Fruit fly (Drosophila melanogaster) whole organism, embryonic: ENCODE results near the gene CG17329.

ENCODE experiments used
- Asciz ChIP-seq: fragments of 200-800 bp; sonication (Bioruptor generic); optimal IDR thresholded peaks from 2 replicates; lab custom pipeline; 2017; ENCODE audit warnings: missing biosample characterization, mild to moderate bottlenecking, missing genetic modification characterization, missing genetic modification reagents
- Awh ChIP-seq: fragments of 200-800 bp; sonication (Bioruptor generic); IDR thresholded peaks from 2 replicates; pipeline ENCODE4, ENCODE4 v1.3.6; 2022; ENCODE audit warnings: missing biosample characterization, missing genetic modification characterization
- CG11085 ChIP-seq: fragments of 200-800 bp; sonication (Bioruptor generic); IDR thresholded peaks from 2 replicates; pipeline ENCODE4 v1.3.6; 2022; ENCODE audit warnings: missing biosample characterization, missing genetic modification characterization
- CG11456 ChIP-seq: fragments of 200-800 bp; sonication (Bioruptor generic); IDR thresholded peaks from 3 replicates; pipeline ENCODE4 v1.3.6; 2022; ENCODE audit warnings: missing biosample characterization, missing genetic modification characterization
- CG11504 ChIP-seq: fragments of 200-800 bp; sonication (Bioruptor generic); optimal IDR thresholded peaks from 3 replicates; lab custom pipeline; 2019; ENCODE audit warnings: missing biosample characterization, mild to moderate bottlenecking, missing genetic modification characterization, moderate library complexity
- CG11695 ChIP-seq: fragments of 200-800 bp; sonication (Bioruptor generic); IDR thresholded peaks from 3 replicates; pipeline ENCODE4 v1.3.6; 2022; ENCODE audit warnings: missing biosample characterization, missing genetic modification characterization
- CG12219 ChIP-seq: fragments of 200-800 bp; sonication (Bioruptor generic); optimal IDR thresholded peaks from 3 replicates; lab custom pipeline; 2018; ENCODE audit warnings: missing biosample characterization, mild to moderate bottlenecking, missing genetic modification characterization
- CG13296 ChIP-seq: fragments of 200-800 bp; sonication (Bioruptor generic); optimal IDR thresholded peaks from 3 replicates; lab custom pipeline; 2018; ENCODE audit warnings: missing biosample characterization, mild to moderate bottlenecking, missing genetic modification characterization
- CG14050 ChIP-seq: fragments of 200-800 bp; sonication (Bioruptor generic); IDR thresholded peaks from 3 replicates; pipeline ENCODE4 v1.3.6; 2022; ENCODE audit warnings: missing biosample characterization, missing genetic modification characterization
- CG14965 ChIP-seq: fragments of 200-800 bp; sonication (Bioruptor generic); optimal IDR thresholded peaks from 2 replicates; lab custom pipeline; 2016; ENCODE audit warnings: missing biosample characterization, missing genetic modification characterization, borderline replicate concordance
- CG17186 ChIP-seq: fragments of 200-800 bp; sonication (Bioruptor generic); optimal IDR thresholded peaks from 3 replicates; lab custom pipeline; 2017; ENCODE audit warnings: missing biosample characterization, missing genetic modification reagents, missing genetic modification characterization
- CG17568 ChIP-seq: fragments of 200-800 bp; sonication (Bioruptor generic); optimal IDR thresholded peaks from 2 replicates; lab custom pipeline; 2018; ENCODE audit warnings: missing biosample characterization, mild to moderate bottlenecking, missing genetic modification characterization, moderate library complexity
- CG18011 ChIP-seq: fragments of 200-800 bp; sonication (Bioruptor generic); optimal IDR thresholded peaks from 2 replicates; lab custom pipeline; 2017; ENCODE audit warnings: missing biosample characterization, missing genetic modification characterization, mild to moderate bottlenecking, moderate library complexity, missing genotype
- CG32772 ChIP-seq: fragments of 200-800 bp; sonication (Bioruptor generic); IDR thresholded peaks from 2 replicates; pipeline ENCODE4 v1.3.6; 2022; ENCODE audit warnings: missing biosample characterization, missing genetic modification characterization
- CG3407 ChIP-seq: fragments of 200-800 bp; sonication (Bioruptor generic); optimal IDR thresholded peaks from 2 replicates; lab custom pipeline; 2018; ENCODE audit warnings: missing biosample characterization, mild to moderate bottlenecking, missing genetic modification characterization
- CG34422 ChIP-seq: fragments of 200-800 bp; sonication (Bioruptor generic); IDR thresholded peaks from 3 replicates; pipeline ENCODE4 v1.3.6; 2022; ENCODE audit warnings: missing biosample characterization, missing genetic modification characterization
- CG4282 ChIP-seq: fragments of 200-800 bp; sonication (Bioruptor generic); optimal IDR thresholded peaks from 2 replicates; lab custom pipeline; 2016; ENCODE audit warnings: missing biosample characterization, missing genetic modification characterization
- CG4854 ChIP-seq: fragments of 200-800 bp; sonication (Bioruptor generic); optimal IDR thresholded peaks from 2 replicates; lab custom pipeline; 2016; ENCODE audit warnings: missing biosample characterization, missing genetic modification characterization, inconsistent platforms
- CG6272 ChIP-seq: fragments of 200-800 bp; sonication (Bioruptor generic); IDR thresholded peaks from 2 replicates; pipeline ENCODE4 v1.3.6; 2022; ENCODE audit warnings: missing biosample characterization, missing genetic modification characterization
- CG6689 ChIP-seq: fragments of 200-800 bp; sonication (Bioruptor generic); IDR thresholded peaks from 2 replicates; pipeline ENCODE4 v1.3.6; 2022; ENCODE audit warnings: missing biosample characterization, missing genetic modification characterization
- D ChIP-seq, 2 experiments: fragments of 200-800 bp in 1 of 2; fragments of >200 bp in 1 of 2; sonication (Bioruptor generic) in 1 of 2; optimal IDR thresholded peaks; 2 replicates in 1 of 2; 3 replicates in 1 of 2; lab custom pipeline; 2017; ENCODE audit warnings: mild to moderate bottlenecking in 1 of 2, missing biosample characterization in 1 of 2, missing genetic modification characterization in 1 of 2, missing genetic modification reagents in 1 of 2
- Dip2 ChIP-seq: fragments of 200-800 bp; sonication (Bioruptor generic); IDR thresholded peaks from 2 replicates; pipeline ENCODE4 v1.3.6; 2022; ENCODE audit warnings: missing biosample characterization, missing genetic modification characterization
- E2f1 ChIP-seq: fragments of 200-800 bp; sonication (Bioruptor generic); IDR thresholded peaks from 2 replicates; pipeline ENCODE4 v1.3.6; 2022; ENCODE audit warnings: missing biosample characterization, missing genetic modification characterization
- Elba2 ChIP-seq: fragments of 200-800 bp; sonication (Bioruptor generic); optimal IDR thresholded peaks from 3 replicates; lab custom pipeline; 2016; ENCODE audit warnings: missing biosample characterization, missing genetic modification characterization
- HLHmδ ChIP-seq: fragments of 200-800 bp; sonication (Bioruptor generic); optimal IDR thresholded peaks from 2 replicates; lab custom pipeline; 2018; ENCODE audit warnings: missing biosample characterization, mild to moderate bottlenecking, missing genetic modification characterization, moderate library complexity
- Hand ChIP-seq: fragments of 200-800 bp; sonication (Bioruptor generic); optimal IDR thresholded peaks from 2 replicates; lab custom pipeline; 2017; ENCODE audit warnings: mild to moderate bottlenecking, missing biosample characterization, missing genetic modification reagents, missing genetic modification characterization
- Myb ChIP-seq: fragments of 200-800 bp; sonication (Bioruptor generic); optimal IDR thresholded peaks from 2 replicates; lab custom pipeline; 2016; ENCODE audit warnings: missing biosample characterization, missing genetic modification characterization
- PHDP ChIP-seq: fragments of 200-800 bp; sonication (Bioruptor generic); optimal IDR thresholded peaks from 3 replicates; lab custom pipeline; 2018; ENCODE audit warnings: missing biosample characterization, mild to moderate bottlenecking, missing genetic modification characterization, moderate library complexity
- Six4 ChIP-seq: fragments of 200-800 bp; sonication (Bioruptor generic); optimal IDR thresholded peaks from 2 replicates; lab custom pipeline; 2016; ENCODE audit warnings: missing biosample characterization, missing genetic modification characterization
- Tbp ChIP-seq: fragments of >200 bp; optimal IDR thresholded peaks from 2 replicates; lab custom pipeline; 2018; ENCODE audit warnings: missing biosample characterization, missing genetic modification characterization
- ac ChIP-seq: fragments of 200-800 bp; sonication (Bioruptor generic); optimal IDR thresholded peaks from 3 replicates; lab custom pipeline; 2017; ENCODE audit warnings: missing biosample characterization, mild to moderate bottlenecking, missing genetic modification characterization
- al ChIP-seq: fragments of 200-800 bp; sonication (Bioruptor generic); IDR thresholded peaks from 2 replicates; pipeline ENCODE4 v1.3.6; 2022; ENCODE audit warnings: missing biosample characterization, missing genetic modification characterization
- bsh ChIP-seq, 2 experiments: fragments of 200-800 bp; sonication (Bioruptor generic); optimal IDR thresholded peaks; 2 replicates each; lab custom pipeline; 2017 to 2018; ENCODE audit warnings: mild to moderate bottlenecking in 2 of 2, missing biosample characterization in 2 of 2, missing genetic modification characterization in 2 of 2, moderate library complexity in 1 of 2
- cad ChIP-seq: fragments of >200 bp; optimal IDR thresholded peaks from 2 replicates; lab custom pipeline; 2017; ENCODE audit warnings: missing biosample characterization, missing genetic modification characterization
- chif ChIP-seq, 2 experiments: fragments of 200-800 bp; sonication (Bioruptor generic); optimal IDR thresholded peaks; 3 replicates each; lab custom pipeline; 2016; ENCODE audit warnings: missing biosample characterization in 2 of 2, missing genetic modification characterization in 2 of 2
- fd64A ChIP-seq: fragments of 200-800 bp; sonication (Bioruptor generic); optimal IDR thresholded peaks from 3 replicates; lab custom pipeline; 2018; ENCODE audit warnings: missing biosample characterization, mild to moderate bottlenecking, missing genetic modification characterization
- hb ChIP-seq: fragments of 200-800 bp; sonication (Bioruptor generic); IDR thresholded peaks from 3 replicates; pipeline ENCODE4 v1.3.6; 2022; ENCODE audit warnings: missing biosample characterization, missing genetic modification characterization; ENCODE audit not compliant: partially characterized antibody
- jigr1 ChIP-seq: fragments of 200-800 bp; sonication (Bioruptor generic); IDR thresholded peaks from 3 replicates; pipeline ENCODE4 v1.3.6; 2022; ENCODE audit warnings: missing biosample characterization, missing genetic modification characterization
- lola ChIP-seq, 3 experiments: fragments of >200 bp in 2 of 3; fragments of 200-800 bp in 1 of 3; sonication (Bioruptor generic) in 1 of 3; optimal IDR thresholded peaks; 2 replicates each; lab custom pipeline; 2017 to 2019; ENCODE audit warnings: missing biosample characterization in 3 of 3, missing genetic modification characterization in 3 of 3, mild to moderate bottlenecking in 1 of 3, moderate library complexity in 1 of 3
- nerfin-2 ChIP-seq: fragments of 200-800 bp; sonication (Bioruptor generic); IDR thresholded peaks from 2 replicates; pipeline ENCODE4 v1.3.6; 2022; ENCODE audit warnings: missing biosample characterization, missing genetic modification characterization; ENCODE audit not compliant: partially characterized antibody
- onecut ChIP-seq: fragments of 200-800 bp; sonication (Bioruptor generic); IDR thresholded peaks from 2 replicates; pipeline ENCODE4 v1.3.6; 2022; ENCODE audit warnings: missing biosample characterization, missing genetic modification characterization
- org-1 ChIP-seq: fragments of 200-800 bp; sonication (Bioruptor generic); optimal IDR thresholded peaks from 2 replicates; lab custom pipeline; 2017; ENCODE audit warnings: missing biosample characterization, missing genetic modification characterization
- pros ChIP-seq: fragments of 200-800 bp; sonication (Bioruptor generic); optimal IDR thresholded peaks from 3 replicates; lab custom pipeline; 2019; ENCODE audit warnings: missing biosample characterization, mild to moderate bottlenecking, missing genetic modification characterization, moderate library complexity
- repo ChIP-seq: fragments of 200-800 bp; sonication (Bioruptor generic); optimal IDR thresholded peaks from 2 replicates; lab custom pipeline; 2016; ENCODE audit warnings: missing biosample characterization, missing genetic modification characterization
- run ChIP-seq: fragments of 200-800 bp; sonication (Bioruptor generic); optimal IDR thresholded peaks from 3 replicates; lab custom pipeline; 2018; ENCODE audit warnings: missing biosample characterization, mild to moderate bottlenecking, missing genetic modification characterization
- scrt ChIP-seq: fragments of 200-800 bp; sonication (Bioruptor generic); optimal IDR thresholded peaks from 2 replicates; lab custom pipeline; 2018; ENCODE audit warnings: missing biosample characterization, mild to moderate bottlenecking, missing genetic modification characterization, moderate library complexity
- slou ChIP-seq: fragments of 200-800 bp; sonication (Bioruptor generic); optimal IDR thresholded peaks from 3 replicates; lab custom pipeline; 2016; ENCODE audit warnings: missing biosample characterization, missing genetic modification characterization

CG17329 gene

DNA sequence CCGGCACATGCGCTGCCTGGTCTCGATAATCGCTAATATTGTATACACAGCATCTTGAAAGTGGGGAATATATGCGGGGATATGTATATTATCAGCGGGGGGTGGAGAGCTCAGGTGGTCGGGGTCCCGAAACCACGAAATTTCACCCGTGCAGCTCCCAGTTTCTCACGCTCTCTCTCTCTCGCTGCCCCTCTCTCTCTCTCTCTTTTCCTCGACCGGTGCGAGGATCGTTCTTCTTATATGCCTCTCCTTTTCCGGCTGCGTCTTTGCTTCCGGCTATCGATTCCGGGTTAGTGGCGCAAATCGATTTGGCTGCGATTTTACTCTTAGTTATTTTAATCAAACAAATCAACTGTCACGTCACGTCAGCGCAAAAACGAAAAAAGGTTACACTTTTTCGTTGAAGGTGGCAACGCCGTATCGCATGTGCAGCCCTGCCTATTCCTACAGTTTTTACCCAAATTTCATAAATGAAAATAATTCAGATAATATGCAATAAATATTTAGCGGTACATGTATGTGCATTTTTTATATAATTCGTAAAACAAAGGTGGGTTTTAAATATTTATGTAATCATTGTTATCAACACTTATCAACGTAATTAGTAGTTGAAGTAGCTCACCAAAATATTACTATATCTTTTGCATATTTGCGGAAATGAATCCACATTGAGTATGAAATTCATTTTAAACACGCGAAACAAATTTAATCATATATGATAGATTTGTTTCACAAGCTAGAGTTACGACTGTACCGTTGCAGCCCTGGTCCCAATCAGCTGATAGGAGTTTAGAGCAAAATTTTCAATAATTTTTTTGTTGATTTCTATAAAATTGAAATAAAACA lies 8.6 kb downstream of the CG17329 start, which contains the start of the genes heix and CG17328 (continued):
- TF ChIP-seq CG11504 (tag; lab: Kevin White, UChicago) = no peak
- peak in 1 of 3 experiments; percentile 70 for TF ChIP-seq lola (GFP tag; optimal IDR thresholded peaks at IDR 0.05; lab: Kevin White, UChicago)
- TF ChIP-seq CG11695 (GFP tag; lab: Robert Waterston, UW) = peak; percentile 62; the same call in 1 of the 3 replicates
- TF ChIP-seq E2f1 = peak; percentile 70
- peak; percentile 37 for TF ChIP-seq scrt (GFP tag; lab: Kevin White, UChicago)
- no peak for TF ChIP-seq Elba2 (GFP tag; lab: Kevin White, UChicago)
- peak; percentile 78 for TF ChIP-seq PHDP
- peak; percentile 54 for TF ChIP-seq CG14050 (GFP tag; lab: Robert Waterston, UW)
- peak; percentile 65 for TF ChIP-seq CG6689 (GFP tag; lab: Robert Waterston, UW)
- TF ChIP-seq CG11085 = peak; percentile 54
- TF ChIP-seq al = peak; percentile 69
- TF ChIP-seq org-1 = peak; percentile 20
- peak; percentile 73 for TF ChIP-seq CG13296 (GFP tag; lab: Kevin White, UChicago)
- TF ChIP-seq cad (GFP tag; lab: Kevin White, UChicago) = no peak
- TF ChIP-seq CG4854 (GFP tag; lab: Kevin White, UChicago) = peak; percentile 1
- no peak for TF ChIP-seq Hand (GFP tag; lab: Kevin White, UChicago)
- no peak for TF ChIP-seq fd64A
- TF ChIP-seq nerfin-2 (GFP tag; lab: Robert Waterston, UW) = no peak
- TF ChIP-seq CG6272 = no peak; the same call in none of the 2 replicates
- TF ChIP-seq hb (GFP tag; lab: Robert Waterston, UW) = no peak
- no peak for TF ChIP-seq Dip2 (GFP tag; lab: Robert Waterston, UW)
- no peak for TF ChIP-seq HLHmδ (GFP tag; lab: Kevin White, UChicago)
- TF ChIP-seq Myb (GFP tag; lab: Kevin White, UChicago) = peak; percentile 39
- no peak for TF ChIP-seq Tbp (GFP tag; lab: Kevin White, UChicago)
- no peak for TF ChIP-seq pros (GFP tag; lab: Kevin White, UChicago)
- peak; percentile 44 for TF ChIP-seq CG12219 (GFP tag; lab: Kevin White, UChicago)
- TF ChIP-seq CG32772 (GFP tag; lab: Robert Waterston, UW) = peak; percentile 81
- TF ChIP-seq CG18011 (GFP tag; lab: Kevin White, UChicago) = peak; percentile 24
- peak; percentile 8; the same call in 1 of the 2 replicates for TF ChIP-seq onecut
- 0 out of 2 replicates have a peak, but pooled peaks have one; percentile 12 for TF ChIP-seq Awh (GFP tag; lab: Robert Waterston, UW)
- TF ChIP-seq slou = peak; percentile 75
- TF ChIP-seq run (tag; lab: Kevin White, UChicago) = no peak
- no peak for TF ChIP-seq CG4282 (GFP tag; lab: Kevin White, UChicago)
- peak; percentile 42 for TF ChIP-seq CG17568 (GFP tag; lab: Kevin White, UChicago)
- TF ChIP-seq jigr1 = 0 out of 3 replicates have a peak, but pooled peaks have one; percentile 38
- peak in 1 of 2 experiments; percentile 61 for TF ChIP-seq bsh (GFP tag; optimal IDR thresholded peaks at IDR 0.05; lab: Kevin White, UChicago)
- TF ChIP-seq repo (GFP tag; lab: Kevin White, UChicago) = no peak
- no peak for TF ChIP-seq CG14965
- peak; percentile 37 for TF ChIP-seq CG3407 (GFP tag; lab: Kevin White, UChicago)
- peak; percentile 59 for TF ChIP-seq Six4 (GFP tag; lab: Kevin White, UChicago)
- TF ChIP-seq chif (GFP tag; optimal IDR thresholded peaks at IDR 0.05; lab: Kevin White, UChicago) = peak; percentile 5 to 64
- no peak for TF ChIP-seq D (optimal IDR thresholded peaks at IDR 0.05; lab: Kevin White, UChicago)
- peak; percentile 50 for TF ChIP-seq D (GFP tag; optimal IDR thresholded peaks at IDR 0.05; lab: Kevin White, UChicago)
- peak; percentile 61 for TF ChIP-seq CG17186 (GFP tag; lab: Kevin White, UChicago)
- TF ChIP-seq ac (GFP tag; lab: Kevin White, UChicago) = no peak
- peak; percentile 65; the same call in 1 of the 3 replicates for TF ChIP-seq CG11456 (GFP tag; lab: Robert Waterston, UW)
- no peak for TF ChIP-seq Asciz (GFP tag; lab: Kevin White, UChicago)
- peak; percentile 60 for TF ChIP-seq CG34422 (GFP tag; lab: Robert Waterston, UW)
